Worm (Caenorhabditis elegans) whole organism, L4 larva: Measurements from ENCODE around the gene unc-42.

Experiments
- D1046.2 ChIP-seq: fragments of 200-800 bp; sonication (Bioruptor generic); IDR thresholded peaks from 2 replicates; pipeline ENCODE4 v1.3.6; 2022; ENCODE audit warnings: missing genetic modification characterization, missing compliant biosample characterization
- F44E2.7 ChIP-seq: fragments of 200-800 bp; sonication (Bioruptor generic); IDR thresholded peaks from 2 replicates; pipeline ENCODE4 v2.1.2; 2022; ENCODE audit warnings: missing genetic modification characterization, missing compliant biosample characterization
- T26A8.4 ChIP-seq: fragments of 200-800 bp; sonication (Bioruptor generic); IDR thresholded peaks from 2 replicates; pipeline ENCODE4 v1.3.6; 2022; ENCODE audit warnings: missing genetic modification characterization, missing compliant biosample characterization
- Y105C5A.15 ChIP-seq: fragments of 200-800 bp; sonication (Bioruptor generic); IDR thresholded peaks from 2 replicates; pipeline ENCODE4 v1.3.6; 2022; ENCODE audit warnings: missing genetic modification characterization, missing compliant biosample characterization
- Y5F2A.4 ChIP-seq: fragments of 200-800 bp; sonication (Bioruptor generic); optimal IDR thresholded peaks from 2 replicates; lab custom pipeline; 2018; ENCODE audit warnings: mild to moderate bottlenecking, missing genetic modification characterization, missing compliant biosample characterization
- ZK337.2 ChIP-seq: fragments of 200-800 bp; sonication (Bioruptor generic); IDR thresholded peaks from 2 replicates; pipeline ENCODE4 v1.3.6; 2022; ENCODE audit warnings: missing genetic modification reagents, missing genetic modification characterization, missing compliant biosample characterization
- ZK546.5 ChIP-seq, 2 experiments: sonication (generic microtip); optimal IDR thresholded peaks; 2 replicates each; lab custom pipeline; 2017; ENCODE audit warnings: missing biosample characterization in 2 of 2, missing genetic modification characterization in 2 of 2
- aha-1 ChIP-seq: fragments of 150-350 bp; peaks from one replicate; lab custom pipeline; 2014; ENCODE audit warnings: missing biosample characterization, missing genetic modification characterization
- attf-4 ChIP-seq: sonication (generic microtip); optimal IDR thresholded peaks from 3 replicates; lab custom pipeline; 2017; ENCODE audit warnings: missing biosample characterization, missing genetic modification characterization
- ceh-20 ChIP-seq: fragments of 200-800 bp; sonication (Bioruptor generic); IDR thresholded peaks from 2 replicates; pipeline ENCODE4 v1.3.6; 2022; ENCODE audit warnings: missing genetic modification reagents, missing genetic modification characterization, missing compliant biosample characterization
- ceh-28 ChIP-seq: fragments of 150-350 bp; optimal IDR thresholded peaks from 2 replicates; lab custom pipeline; 2014; ENCODE audit warnings: missing biosample characterization, missing genetic modification reagents, missing genetic modification characterization
- ceh-32 ChIP-seq: sonication (generic microtip); optimal IDR thresholded peaks from 2 replicates; lab custom pipeline; 2016; ENCODE audit warnings: mild to moderate bottlenecking, missing genetic modification characterization, missing compliant biosample characterization; ENCODE audit not compliant: poor library complexity
- ctbp-1 ChIP-seq: fragments of 200-800 bp; sonication (Bioruptor generic); IDR thresholded peaks from 2 replicates; pipeline ENCODE4 v1.3.6; 2022; ENCODE audit warnings: missing genetic modification reagents, missing genetic modification characterization, missing compliant biosample characterization
- daf-16 ChIP-seq, 3 experiments: sonication (generic microtip); optimal IDR thresholded peaks; 2 replicates each; lab custom pipeline; 2016 to 2017; ENCODE audit warnings: missing genetic modification characterization in 3 of 3, missing genetic modification reagents in 3 of 3, mild to moderate bottlenecking in 2 of 3, missing compliant biosample characterization in 2 of 3, missing biosample characterization in 1 of 3, moderate library complexity in 1 of 3
- dmd-6 ChIP-seq: fragments of 200-800 bp; sonication (Bioruptor generic); IDR thresholded peaks from 2 replicates; pipeline ENCODE4 v1.3.6; 2022; ENCODE audit warnings: missing genetic modification reagents, missing genetic modification characterization, missing compliant biosample characterization
- dmd-9 ChIP-seq: fragments of 200-800 bp; sonication (Bioruptor generic); IDR thresholded peaks from 2 replicates; pipeline ENCODE4 v1.3.6; 2022; ENCODE audit warnings: missing genetic modification reagents, missing genetic modification characterization, missing compliant biosample characterization
- dve-1 ChIP-seq: sonication (generic microtip); optimal IDR thresholded peaks from 2 replicates; lab custom pipeline; 2017; ENCODE audit warnings: antibody characterized with exemption, mild to moderate bottlenecking, missing genetic modification characterization, missing compliant biosample characterization; ENCODE audit not compliant: insufficient read depth
- egl-43 ChIP-seq: fragments of 200-800 bp; sonication (Bioruptor generic); IDR thresholded peaks from 2 replicates; pipeline ENCODE4 v1.3.6; 2022; ENCODE audit warnings: missing genetic modification reagents, missing genetic modification characterization, missing compliant biosample characterization
- fos-1 ChIP-seq: fragments of 150-350 bp; optimal IDR thresholded peaks from 2 replicates; lab custom pipeline; 2014; ENCODE audit warnings: missing biosample characterization, missing genetic modification characterization
- gei-8 ChIP-seq: fragments of 200-800 bp; sonication (Bioruptor generic); optimal IDR thresholded peaks from 2 replicates; lab custom pipeline; 2018; ENCODE audit warnings: mild to moderate bottlenecking, missing genetic modification characterization, missing compliant biosample characterization
- hif-1 ChIP-seq, 2 experiments: sonication (generic microtip); optimal IDR thresholded peaks; 2 replicates each; lab custom pipeline; 2016 to 2017; ENCODE audit warnings: missing compliant biosample characterization in 2 of 2, missing genetic modification characterization in 2 of 2, missing genetic modification reagents in 2 of 2, missing genotype in 2 of 2, mild to moderate bottlenecking in 1 of 2
- hlh-11 ChIP-seq: fragments of 200-800 bp; sonication (Bioruptor generic); optimal IDR thresholded peaks from 2 replicates; lab custom pipeline; 2018; ENCODE audit warnings: mild to moderate bottlenecking, missing genetic modification characterization, missing compliant biosample characterization
- hlh-30 ChIP-seq: sonication (generic microtip); optimal IDR thresholded peaks from 2 replicates; lab custom pipeline; 2017; ENCODE audit warnings: antibody characterized with exemption, mild to moderate bottlenecking, missing genetic modification characterization, missing compliant biosample characterization; ENCODE audit not compliant: insufficient read depth
- jun-1 ChIP-seq: fragments of 150-350 bp; optimal IDR thresholded peaks from 2 replicates; lab custom pipeline; 2014; ENCODE audit warnings: missing biosample characterization, missing genetic modification reagents, missing genetic modification characterization
- lin-13 ChIP-seq: fragments of 150-350 bp; optimal IDR thresholded peaks from 2 replicates; lab custom pipeline; 2014; ENCODE audit warnings: missing biosample characterization, missing genetic modification reagents, missing genetic modification characterization
- lin-38 ChIP-seq: fragments of 200-800 bp; sonication (Bioruptor generic); IDR thresholded peaks from 2 replicates; pipeline ENCODE4 v1.3.6; 2022; ENCODE audit warnings: missing genetic modification reagents, missing genetic modification characterization, missing compliant biosample characterization
- madf-9 ChIP-seq: fragments of 200-800 bp; sonication (Bioruptor generic); conservative IDR thresholded peaks from 2 replicates; pipeline ENCODE4 v1.3.6; 2022; ENCODE audit warnings: missing genetic modification reagents, missing genetic modification characterization, missing compliant biosample characterization
- mdl-1 ChIP-seq, 2 experiments: fragments of 150-350 bp in 1 of 2; sonication (generic microtip) in 1 of 2; optimal IDR thresholded peaks; 2 replicates each; lab custom pipeline; 2014 to 2017; ENCODE audit warnings: missing biosample characterization in 2 of 2, missing genetic modification characterization in 2 of 2
- mes-2 ChIP-seq: sonication (generic microtip); optimal IDR thresholded peaks from 2 replicates; lab custom pipeline; 2016; ENCODE audit warnings: missing genotype, mild to moderate bottlenecking, missing genetic modification characterization, missing compliant biosample characterization; ENCODE audit not compliant: poor library complexity, severe bottlenecking
- nhr-10 ChIP-seq: fragments of 150-350 bp; optimal IDR thresholded peaks from 2 replicates; lab custom pipeline; 2014; ENCODE audit warnings: missing biosample characterization, missing genetic modification characterization
- nhr-111 ChIP-seq: fragments of 200-800 bp; sonication (Bioruptor generic); optimal IDR thresholded peaks from 2 replicates; lab custom pipeline; 2018; ENCODE audit warnings: mild to moderate bottlenecking, missing genetic modification characterization, missing compliant biosample characterization
- nhr-28 ChIP-seq: fragments of 150-350 bp; optimal IDR thresholded peaks from 2 replicates; lab custom pipeline; 2014; ENCODE audit warnings: missing biosample characterization, missing genetic modification characterization
- nhr-77 ChIP-seq: fragments of 150-350 bp; optimal IDR thresholded peaks from 2 replicates; lab custom pipeline; 2014; ENCODE audit warnings: missing biosample characterization, missing genetic modification characterization
- php-3 ChIP-seq: fragments of 200-800 bp; sonication (Bioruptor generic); IDR thresholded peaks from 2 replicates; pipeline ENCODE4 v1.3.6; 2022; ENCODE audit warnings: missing genetic modification reagents, missing genetic modification characterization, missing compliant biosample characterization
- pqm-1 ChIP-seq: sonication (generic microtip); optimal IDR thresholded peaks from 2 replicates; lab custom pipeline; 2017; ENCODE audit warnings: missing biosample characterization, missing genetic modification characterization
- rbr-2 ChIP-seq: sonication (generic microtip); optimal IDR thresholded peaks from 2 replicates; lab custom pipeline; 2016; ENCODE audit warnings: missing genotype, missing genetic modification characterization, missing compliant biosample characterization
- spr-1 ChIP-seq: sonication (generic microtip); optimal IDR thresholded peaks from 2 replicates; lab custom pipeline; 2016; ENCODE audit warnings: mild to moderate bottlenecking, missing genetic modification characterization, missing compliant biosample characterization
- zip-11 ChIP-seq: fragments of 200-800 bp; sonication (Bioruptor generic); IDR thresholded peaks from 2 replicates; pipeline ENCODE4 v1.3.6; 2022; ENCODE audit warnings: missing genetic modification characterization, missing compliant biosample characterization
- ztf-11 ChIP-seq: fragments of 150-350 bp; optimal IDR thresholded peaks from 2 replicates; lab custom pipeline; 2014; ENCODE audit warnings: missing biosample characterization, missing genetic modification characterization

The unc-42 gene

ce11 chrV:9725719-9726118 lies 43.5 kb downstream of the unc-42 start:
- TF ChIP-seq nhr-111 (GFP tag; lab: Kevin White, UChicago) (no peak), ZK337.2 (GFP tag; lab: Robert Waterston, UW) (no peak), attf-4 (tag; lab: Kevin White, UChicago) (no peak), zip-11 (no peak), aha-1 (tag; lab: Kevin White, UChicago) (peak; percentile 38), hif-1 (tag; optimal IDR thresholded peaks at IDR 0.05; lab: Kevin White, UChicago) (no peak), ctbp-1 (GFP tag; lab: Robert Waterston, UW) (no peak), mes-2 (no peak), php-3 (GFP tag; lab: Robert Waterston, UW) (no peak), pqm-1 (tag; lab: Kevin White, UChicago) (peak; percentile 65), nhr-10 (tag; lab: Kevin White, UChicago) (no peak), Y105C5A.15 (GFP tag; lab: Robert Waterston, UW) (no peak), D1046.2 (GFP tag; lab: Robert Waterston, UW) (no peak), nhr-77 (tag; lab: Kevin White, UChicago) (no peak), madf-9 (GFP tag; lab: Robert Waterston, UW) (no peak), lin-13 (GFP tag; lab: Kevin White, UChicago) (no peak), spr-1 (tag; lab: Kevin White, UChicago) (no peak), hlh-30 (peak; percentile 17), F44E2.7 (no peak), T26A8.4 (GFP tag; lab: Robert Waterston, UW) (no peak), nhr-28 (peak; percentile 29), ceh-28 (no peak), dmd-9 (no peak), rbr-2 (tag; lab: Kevin White, UChicago) (no peak), ceh-20 (no peak), ZK546.5 (tag; optimal IDR thresholded peaks at IDR 0.05; lab: Kevin White, UChicago) (no peak), dmd-6 (peak; percentile 30; the same call in 1 of the 2 replicates), egl-43 (no peak), gei-8 (GFP tag; lab: Kevin White, UChicago) (no peak), hlh-11 (tag; lab: Kevin White, UChicago) (peak; percentile 44), lin-38 (GFP tag; lab: Robert Waterston, UW) (no peak), dve-1 (peak; percentile 32), Y5F2A.4 (no peak), daf-16 (GFP tag; optimal IDR thresholded peaks at IDR 0.05; lab: Kevin White, UChicago) (no peak), daf-16 (tag; optimal IDR thresholded peaks at IDR 0.05; lab: Kevin White, UChicago) (peak; percentile 55)
- TF ChIP-seq, all 104 proteins: peak for 8

DNA sequence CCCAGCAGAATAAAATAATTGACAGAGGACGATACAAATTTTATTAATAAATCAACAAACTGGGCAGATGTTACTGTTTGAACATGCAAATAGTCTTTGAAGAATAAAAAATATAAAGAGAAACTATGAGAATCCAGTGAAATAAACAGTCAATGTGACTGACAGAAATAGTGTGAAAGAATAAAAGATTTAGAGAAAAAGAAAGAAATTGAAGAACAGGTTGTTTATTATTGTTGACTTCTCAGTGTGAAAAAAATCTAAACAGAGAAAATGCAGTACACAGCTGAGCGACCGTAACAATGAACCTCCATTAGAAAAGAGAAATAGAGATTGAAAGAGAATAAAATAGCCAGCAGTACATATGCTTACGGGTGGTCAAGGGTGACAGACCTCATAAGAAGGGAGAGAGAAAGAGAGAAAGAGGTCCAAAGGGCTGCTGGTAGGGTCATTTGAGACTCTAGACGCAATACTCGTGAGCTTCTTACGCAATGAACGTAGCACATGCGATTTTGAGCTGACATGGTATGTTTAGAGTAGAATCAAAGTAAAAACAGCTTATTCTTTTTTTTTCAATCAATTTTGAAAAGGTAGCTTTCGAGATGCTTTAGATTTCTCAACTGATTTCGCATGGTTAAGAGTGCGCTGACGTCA lies 45.0 kb downstream of the unc-42 start, which contains the start of gene slcr-46.3:
Gene slcr-46.3 (minus strand): TSS at position 86 of the 651 bp plus-strand sequence.
- TF ChIP-seq hlh-30 (peak; percentile 38), nhr-10 (tag; lab: Kevin White, UChicago) (no peak), daf-16 (GFP tag; optimal IDR thresholded peaks at IDR 0.05; lab: Kevin White, UChicago) (no peak), daf-16 (tag; optimal IDR thresholded peaks at IDR 0.05; lab: Kevin White, UChicago) (peak; percentile 18), mdl-1 (tag; optimal IDR thresholded peaks at IDR 0.05; lab: Kevin White, UChicago) (peak in 1 of 2 experiments; percentile 51), jun-1 (tag; lab: Kevin White, UChicago) (no peak), ZK546.5 (tag; optimal IDR thresholded peaks at IDR 0.05; lab: Kevin White, UChicago) (no peak), ztf-11 (tag; lab: Kevin White, UChicago) (no peak), dve-1 (peak; percentile 23), hlh-11 (tag; lab: Kevin White, UChicago) (peak; percentile 7)

ce11 chrV:9716397-9716796 lies 52.8 kb downstream of the unc-42 start, which contains the start of gene str-188:
str-188 (plus strand) TSS chrV:9716697.
- no peak for TF ChIP-seq fos-1 (tag; lab: Kevin White, UChicago)
- no peak for TF ChIP-seq nhr-111 (GFP tag; lab: Kevin White, UChicago)
- TF ChIP-seq ceh-32 = no peak
- no peak for TF ChIP-seq dve-1
- no peak for TF ChIP-seq pqm-1 (tag; lab: Kevin White, UChicago)
- TF ChIP-seq rbr-2 (tag; lab: Kevin White, UChicago) = no peak
